Worm (Caenorhabditis elegans): ENCODE results near the gene Y72A10A.1.

Gene Y72A10A.1

ce11 chrX:6097551-6097950 is 40.6 kb downstream of the Y72A10A.1 start, which contains the start of gene C15H9.4 (continued):
- TF ChIP-seq mes-4 (tag; optimal IDR thresholded peaks at IDR 0.05) (no peak), nhr-27 (tag; optimal IDR thresholded peaks at IDR 0.05) (no peak), lin-26 (GFP tag; IDR thresholded peaks at IDR 0.05) (no peak), mel-28 (tag; optimal IDR thresholded peaks at IDR 0.05; ENCODE audit: borderline replicate concordance) (no peak), zfh-2 (GFP tag; conservative IDR thresholded peaks at IDR 0.05) (peak; percentile 31; the same call in 1 of the 2 replicates), ceh-100 (GFP tag; IDR thresholded peaks at IDR 0.05) (no peak), attf-6 (GFP tag; IDR thresholded peaks at IDR 0.05) (no peak), aptf-3 (GFP tag; IDR thresholded peaks at IDR 0.05) (no peak), cebp-2 (GFP tag; IDR thresholded peaks at IDR 0.05) (no peak), nfyb-1 (GFP tag; IDR thresholded peaks at IDR 0.05) (peak; percentile 71; the same call in 1 of the 2 replicates), somi-1 (GFP tag; optimal IDR thresholded peaks at IDR 0.05) (no peak), ceh-58 (GFP tag; IDR thresholded peaks at IDR 0.05) (no peak), lin-40 (tag; optimal IDR thresholded peaks at IDR 0.05) (peak; percentile 2), F57A8.1 (GFP tag; optimal IDR thresholded peaks at IDR 0.05) (no peak), die-1 (tag; optimal IDR thresholded peaks at IDR 0.05) (no peak), sptf-2 (GFP tag; optimal IDR thresholded peaks at IDR 0.05) (no peak), ceh-91 (GFP tag; IDR thresholded peaks at IDR 0.05) (no peak), F10E7.11 (tag; optimal IDR thresholded peaks at IDR 0.05) (no peak), nhr-90 (tag; optimal IDR thresholded peaks at IDR 0.05) (no peak), hlh-12 (tag; optimal IDR thresholded peaks at IDR 0.05) (no peak), gei-17 (GFP tag; optimal IDR thresholded peaks at IDR 0.05) (no peak), repo-1 (tag; optimal IDR thresholded peaks at IDR 0.05) (peak; percentile 35), ztf-25 (GFP tag; IDR thresholded peaks at IDR 0.05) (no peak), bed-2 (GFP tag; IDR thresholded peaks at IDR 0.05) (no peak), F33H1.4 (GFP tag; IDR thresholded peaks at IDR 0.05) (no peak), B0336.3 (GFP tag; IDR thresholded peaks at IDR 0.05) (no peak), ceh-27 (GFP tag; optimal IDR thresholded peaks at IDR 0.05) (peak; percentile 51), hmg-20 (GFP tag; IDR thresholded peaks at IDR 0.05) (no peak), bed-1 (GFP tag; IDR thresholded peaks at IDR 0.05) (no peak), snpc-4 (GFP tag; optimal IDR thresholded peaks at IDR 0.05) (no peak), snpc-4 (tag; optimal IDR thresholded peaks at IDR 0.05) (no peak), pbrm-1 (GFP tag; IDR thresholded peaks at IDR 0.05) (0 out of 2 replicates have a peak, but pooled peaks have one; percentile 29), lin-54 (GFP tag; optimal IDR thresholded peaks at IDR 0.05) (no peak), atf-7 (tag; optimal IDR thresholded peaks at IDR 0.05) (no peak), F37B4.10 (GFP tag; IDR thresholded peaks at IDR 0.05) (no peak), mcd-1 (GFP tag; IDR thresholded peaks at IDR 0.05) (0 out of 2 replicates have a peak, but pooled peaks have one; percentile 8), hsf-1 (GFP tag; IDR thresholded peaks at IDR 0.05) (no peak), ets-4 (GFP tag; optimal IDR thresholded peaks at IDR 0.05) (no peak), ceh-40 (GFP tag; IDR thresholded peaks at IDR 0.05) (no peak), lsl-1 (GFP tag; optimal IDR thresholded peaks at IDR 0.05) (no peak), ztf-22 (GFP tag; optimal IDR thresholded peaks at IDR 0.05) (no peak), rec-8 (tag; optimal IDR thresholded peaks at IDR 0.05) (no peak), madf-3 (GFP tag; IDR thresholded peaks at IDR 0.05) (no peak), lag-1 (GFP tag; IDR thresholded peaks at IDR 0.05) (no peak)
